Worm (Caenorhabditis elegans) whole organism, L2 larva: Measurements from ENCODE around the gene F07B10.7.

Experiments
- C34F6.9 ChIP-seq: fragments of 150-350 bp; optimal IDR thresholded peaks from 2 replicates; lab custom pipeline; 2014; ENCODE audit warnings: missing biosample characterization, missing genetic modification characterization
- Y55F3AM.14 ChIP-seq: fragments of 200-800 bp; sonication (Bioruptor generic); optimal IDR thresholded peaks from 2 replicates; lab custom pipeline; 2018; ENCODE audit warnings: mild to moderate bottlenecking, missing genetic modification characterization, missing compliant biosample characterization
- ZK546.5 ChIP-seq: sonication (generic microtip); optimal IDR thresholded peaks from 2 replicates; lab custom pipeline; 2017; ENCODE audit warnings: missing biosample characterization, missing genetic modification characterization
- ama-1 ChIP-seq: fragments of 150-350 bp; optimal IDR thresholded peaks from 2 replicates; lab custom pipeline; 2018; ENCODE audit warnings: inconsistent platforms
- blmp-1 ChIP-seq: sonication (generic microtip); optimal IDR thresholded peaks from 2 replicates; lab custom pipeline; 2017; ENCODE audit warnings: missing genetic modification characterization, mild to moderate bottlenecking, missing compliant biosample characterization, antibody characterized with exemption, moderate library complexity; ENCODE audit not compliant: insufficient read depth
- ceh-16 ChIP-seq: fragments of 150-350 bp; optimal IDR thresholded peaks from 2 replicates; lab custom pipeline; 2014; ENCODE audit warnings: missing biosample characterization, missing genetic modification characterization
- crh-2 ChIP-seq: sonication (generic microtip); optimal IDR thresholded peaks from 2 replicates; lab custom pipeline; 2017; ENCODE audit warnings: missing biosample characterization, missing genetic modification characterization
- dmd-4 ChIP-seq: sonication (generic microtip); optimal IDR thresholded peaks from 2 replicates; lab custom pipeline; 2017; ENCODE audit warnings: missing biosample characterization, missing genetic modification characterization
- elt-1 ChIP-seq: fragments of 150-350 bp; optimal IDR thresholded peaks from 2 replicates; lab custom pipeline; 2014; ENCODE audit warnings: missing biosample characterization, missing genetic modification characterization
- elt-3 ChIP-seq: sonication (generic microtip); optimal IDR thresholded peaks from 2 replicates; lab custom pipeline; 2017; ENCODE audit warnings: missing biosample characterization, missing genetic modification characterization
- fos-1 ChIP-seq: fragments of 150-350 bp; optimal IDR thresholded peaks from 2 replicates; lab custom pipeline; 2014; ENCODE audit warnings: missing biosample characterization, missing genetic modification characterization
- gmeb-1 ChIP-seq: fragments of 150-350 bp; optimal IDR thresholded peaks from 2 replicates; lab custom pipeline; 2014; ENCODE audit warnings: missing biosample characterization, missing genetic modification characterization
- lin-11 ChIP-seq: fragments of 150-350 bp; sonication (generic microtip); optimal IDR thresholded peaks from 2 replicates; lab custom pipeline; 2014; ENCODE audit warnings: missing biosample characterization, missing genetic modification characterization, inconsistent platforms, mixed read lengths
- lin-13 ChIP-seq: fragments of 150-350 bp; optimal IDR thresholded peaks from 2 replicates; lab custom pipeline; 2014; ENCODE audit warnings: missing biosample characterization, missing genetic modification reagents, missing genetic modification characterization
- lsy-2 ChIP-seq, 2 experiments: fragments of 150-350 bp in 1 of 2; sonication (generic microtip) in 1 of 2; optimal IDR thresholded peaks; 2 replicates each; lab custom pipeline; 2014 to 2017; ENCODE audit warnings: missing biosample characterization in 2 of 2, missing genetic modification characterization in 2 of 2
- mbf-1 ChIP-seq: sonication (generic microtip); optimal IDR thresholded peaks from 2 replicates; lab custom pipeline; 2017; ENCODE audit warnings: missing biosample characterization, missing genetic modification characterization
- mdl-1 ChIP-seq, 2 experiments: fragments of 150-350 bp in 1 of 2; sonication (generic microtip) in 1 of 2; optimal IDR thresholded peaks; 2 replicates each; lab custom pipeline; 2017; ENCODE audit warnings: missing biosample characterization in 2 of 2, missing genetic modification characterization in 2 of 2
- nhr-10 ChIP-seq: sonication (generic microtip); optimal IDR thresholded peaks from 2 replicates; lab custom pipeline; 2017; ENCODE audit warnings: missing biosample characterization, missing genetic modification characterization
- nhr-11 ChIP-seq: fragments of 150-350 bp; optimal IDR thresholded peaks from 2 replicates; lab custom pipeline; 2014; ENCODE audit warnings: missing biosample characterization, missing genetic modification characterization
- nhr-12 ChIP-seq: fragments of 150-350 bp; optimal IDR thresholded peaks from 2 replicates; lab custom pipeline; 2014; ENCODE audit warnings: missing biosample characterization, missing genetic modification characterization
- nhr-129 ChIP-seq: fragments of 150-350 bp; optimal IDR thresholded peaks from 2 replicates; lab custom pipeline; 2014; ENCODE audit warnings: missing biosample characterization, missing genetic modification characterization
- nhr-21 ChIP-seq: fragments of 150-350 bp; optimal IDR thresholded peaks from 2 replicates; lab custom pipeline; 2014; ENCODE audit warnings: missing biosample characterization, missing genetic modification characterization
- nhr-25 ChIP-seq: fragments of 150-350 bp; sonication (generic microtip); optimal IDR thresholded peaks from 3 replicates; lab custom pipeline; 2014; ENCODE audit warnings: missing biosample characterization, missing genetic modification characterization
- nhr-6 ChIP-seq: fragments of 150-350 bp; optimal IDR thresholded peaks from 2 replicates; lab custom pipeline; 2014; ENCODE audit warnings: missing biosample characterization, missing genetic modification characterization
- peb-1 ChIP-seq: fragments of 150-350 bp; optimal IDR thresholded peaks from 2 replicates; lab custom pipeline; 2014; ENCODE audit warnings: missing biosample characterization, missing genetic modification characterization
- sma-3 ChIP-seq: sonication (generic microtip); optimal IDR thresholded peaks from 2 replicates; lab custom pipeline; 2016; ENCODE audit warnings: missing genetic modification reagents, missing genetic modification characterization, missing compliant biosample characterization
- sma-9 ChIP-seq, 2 experiments: fragments of 150-350 bp in 1 of 2; sonication (generic microtip) in 1 of 2; optimal IDR thresholded peaks; 2 replicates each; lab custom pipeline; 2014 to 2016; ENCODE audit warnings: missing genetic modification characterization in 2 of 2, mild to moderate bottlenecking in 1 of 2, missing biosample characterization in 1 of 2, missing compliant biosample characterization in 1 of 2, missing genetic modification reagents in 1 of 2, moderate library complexity in 1 of 2
- snpc-4 ChIP-seq: fragments of 150-350 bp; optimal IDR thresholded peaks from 2 replicates; lab custom pipeline; 2014; ENCODE audit warnings: missing biosample characterization, missing genetic modification characterization
- unc-55 ChIP-seq: fragments of 150-350 bp; sonication (generic microtip); optimal IDR thresholded peaks from 3 replicates; lab custom pipeline; 2014; ENCODE audit warnings: missing biosample characterization, missing genetic modification reagents, missing genetic modification characterization
- unc-62 ChIP-seq: fragments of 150-350 bp; optimal IDR thresholded peaks from 2 replicates; lab custom pipeline; 2014; ENCODE audit warnings: missing biosample characterization, missing genetic modification reagents, missing genetic modification characterization
- zag-1 ChIP-seq: fragments of 150-350 bp; optimal IDR thresholded peaks from 2 replicates; lab custom pipeline; 2014; ENCODE audit warnings: missing biosample characterization, missing genetic modification characterization
- ztf-1 ChIP-seq: fragments of 200-800 bp; sonication (Bioruptor generic); conservative IDR thresholded peaks from 2 replicates; pipeline ENCODE4 v1.3.6; 2022; ENCODE audit warnings: missing genetic modification characterization, missing compliant biosample characterization
- ztf-11 ChIP-seq: sonication (generic microtip); optimal IDR thresholded peaks from 2 replicates; lab custom pipeline; 2017; ENCODE audit warnings: missing biosample characterization, missing genetic modification characterization
- ztf-4 ChIP-seq: fragments of 150-350 bp; optimal IDR thresholded peaks from 2 replicates; lab custom pipeline; 2014; ENCODE audit warnings: missing biosample characterization, missing genetic modification characterization

Gene F07B10.7

DNA sequence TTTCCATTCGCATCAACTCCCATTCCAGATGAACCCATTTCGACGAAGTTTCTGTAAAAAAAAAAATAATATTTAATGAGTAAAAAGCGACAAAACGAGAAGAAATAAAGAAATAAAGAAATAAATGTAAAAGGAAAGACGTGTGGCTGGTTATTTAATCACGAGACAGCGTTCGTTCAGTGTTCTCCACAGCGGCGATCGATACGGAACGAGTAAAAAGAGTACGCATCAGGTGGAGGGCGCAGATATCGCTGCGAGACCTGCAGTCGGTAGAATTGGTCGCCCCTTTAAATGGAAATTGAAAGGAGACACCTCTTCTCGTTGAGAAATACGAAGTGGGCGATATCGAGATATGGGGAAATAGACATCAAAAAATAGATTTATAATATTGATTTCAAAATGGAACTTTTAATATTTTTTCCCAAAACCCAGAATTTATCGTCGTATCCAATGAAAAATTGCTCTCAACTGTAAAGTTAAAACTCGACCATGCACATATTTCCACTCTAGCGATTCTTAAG is 31.8 kb downstream of the F07B10.7 start, which contains the start of gene pqn-70 (continued):
- TF ChIP-seq Y55F3AM.14 (GFP tag; lab: Kevin White, UChicago) (peak; percentile 29), ZK546.5 (no peak), gmeb-1 (peak; percentile 78)

DNA sequence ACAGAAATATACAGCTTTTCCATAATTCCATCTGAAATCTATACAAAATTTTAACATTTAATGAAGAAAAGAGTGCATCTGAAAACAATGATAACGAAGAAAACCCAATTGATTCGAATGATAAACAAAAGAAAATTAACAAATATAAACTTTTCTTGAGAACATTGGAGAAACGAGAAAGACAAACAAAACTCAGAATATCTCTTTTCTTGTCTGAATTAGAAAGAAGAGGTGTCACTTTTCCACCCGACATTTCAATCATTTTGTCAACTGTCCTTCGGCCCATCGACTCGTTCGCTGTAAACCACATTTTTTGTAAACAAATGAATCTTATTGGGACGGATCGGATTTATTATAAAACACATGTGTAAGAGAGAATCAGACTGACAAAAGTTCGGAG is 34.5 kb downstream of the F07B10.7 start, which contains the start of gene bgal-1:
Gene bgal-1, minus strand, starts transcription at position 38 of the 400 bp plus-strand sequence.
- peak; percentile 13 for TF ChIP-seq blmp-1 (tag; lab: Kevin White, UChicago)
- TF ChIP-seq mdl-1 (tag; optimal IDR thresholded peaks at IDR 0.05; lab: Kevin White, UChicago) = no peak
- no peak for TF ChIP-seq ztf-11 (tag; lab: Kevin White, UChicago)
- TF ChIP-seq crh-2 = peak; percentile 31
- TF ChIP-seq nhr-25 (tag; lab: Kevin White, UChicago) = peak; percentile 33
- TF ChIP-seq lin-13 (GFP tag; lab: Kevin White, UChicago) = peak; percentile 8
- TF ChIP-seq sma-3 = peak; percentile 4
- TF ChIP-seq ztf-4 (tag; lab: Kevin White, UChicago) = peak; percentile 25
- TF ChIP-seq mbf-1 (tag; lab: Kevin White, UChicago) = no peak
- TF ChIP-seq ama-1 (lab: Kevin White, UChicago) = peak; percentile 65
- peak in 1 of 2 experiments; percentile 44 for TF ChIP-seq lsy-2 (tag; optimal IDR thresholded peaks at IDR 0.05; lab: Kevin White, UChicago)

DNA sequence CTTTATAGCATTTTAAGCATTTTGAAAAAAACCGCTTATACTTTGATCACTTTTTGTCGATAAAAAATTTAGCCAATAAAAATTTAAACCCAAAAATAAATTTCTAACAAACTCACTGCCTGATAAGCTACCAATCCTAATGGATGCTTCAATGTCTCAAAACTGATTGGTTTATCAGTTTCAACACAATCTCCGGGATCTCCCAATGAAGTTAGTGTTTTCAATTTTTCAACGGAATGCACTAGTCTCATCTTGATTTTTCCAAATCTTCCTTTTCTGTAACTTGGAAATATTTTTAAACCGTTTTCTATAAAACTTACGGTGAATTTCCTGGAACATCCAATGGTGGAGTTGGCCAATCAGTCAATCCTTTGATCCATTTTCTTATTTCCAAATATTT is 36.8 kb downstream of the F07B10.7 start:
- no peak for TF ChIP-seq ama-1 (lab: Kevin White, UChicago)
- TF ChIP-seq snpc-4 (tag; lab: Kevin White, UChicago) = no peak
- TF ChIP-seq nhr-10 (tag; lab: Kevin White, UChicago) = no peak
- no peak for TF ChIP-seq unc-55 (GFP tag; lab: Kevin White, UChicago)
- TF ChIP-seq elt-3 (tag; lab: Kevin White, UChicago) = no peak
- no peak for TF ChIP-seq nhr-6 (tag; lab: Kevin White, UChicago)
- TF ChIP-seq nhr-25 (tag; lab: Kevin White, UChicago) = no peak
- TF ChIP-seq elt-1 (tag; lab: Kevin White, UChicago) = no peak
- no peak for TF ChIP-seq unc-62 (GFP tag; lab: Kevin White, UChicago)
- TF ChIP-seq gmeb-1 = no peak
- TF ChIP-seq nhr-11 = no peak
- TF ChIP-seq sma-3 = no peak
- TF ChIP-seq zag-1 = no peak
- TF ChIP-seq Y55F3AM.14 (GFP tag; lab: Kevin White, UChicago) = no peak
- no peak for TF ChIP-seq lin-11

DNA sequence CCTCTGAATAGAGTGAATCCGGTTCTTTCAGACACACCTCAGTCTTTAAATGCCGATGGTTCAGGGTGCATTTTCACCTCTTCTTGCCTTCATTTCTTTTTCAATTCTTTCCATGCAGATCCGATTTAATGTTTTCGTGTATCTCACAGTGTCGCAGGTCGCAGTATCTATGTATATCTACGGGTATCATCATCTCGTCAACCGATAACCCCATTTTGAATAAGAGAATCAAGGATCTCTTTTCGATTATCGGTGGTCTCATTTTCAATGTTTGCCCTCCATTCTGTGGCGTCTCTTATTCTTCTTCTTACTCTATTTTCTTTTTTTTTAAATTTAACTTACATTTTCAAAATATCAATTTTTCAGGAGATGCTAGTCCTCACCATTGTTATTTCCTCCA is 39.6 kb downstream of the F07B10.7 start, which contains the start of gene T19B10.2:
Gene T19B10.2, plus strand, starts transcription at position 367 of the 400 bp plus-strand sequence.
- TF ChIP-seq nhr-21 (tag; lab: Kevin White, UChicago) (no peak), nhr-129 (no peak), elt-1 (tag; lab: Kevin White, UChicago) (peak; percentile 87)
- TF ChIP-seq, all 48 proteins: peak for 1

DNA sequence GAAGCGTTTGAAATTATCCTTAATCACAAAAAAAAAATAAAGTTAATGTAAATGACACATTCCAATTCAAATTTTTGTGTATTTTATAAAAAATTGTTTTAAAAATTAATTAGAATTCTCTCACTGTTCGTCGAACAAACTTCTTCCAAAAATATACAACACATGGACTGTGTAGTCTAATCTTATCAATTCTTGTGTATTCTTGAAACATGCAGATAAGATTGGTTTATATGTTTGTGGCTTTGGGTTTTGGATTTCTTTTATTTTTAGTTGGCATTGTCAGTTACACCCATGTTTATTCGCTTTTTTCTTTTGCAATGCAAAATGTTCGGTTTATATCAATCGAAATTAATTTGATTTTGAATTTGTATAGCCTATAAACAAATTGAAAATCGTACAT is 40.1 kb downstream of the F07B10.7 start:
- TF ChIP-seq ceh-16 (tag; lab: Kevin White, UChicago) (no peak), ztf-11 (tag; lab: Kevin White, UChicago) (no peak), sma-9 (GFP tag; optimal IDR thresholded peaks at IDR 0.05; lab: Kevin White, UChicago) (no peak), sma-9 (tag; optimal IDR thresholded peaks at IDR 0.05; lab: Kevin White, UChicago) (no peak), snpc-4 (tag; lab: Kevin White, UChicago) (no peak), ztf-1 (GFP tag; lab: Robert Waterston, UW) (no peak), elt-1 (tag; lab: Kevin White, UChicago) (no peak), C34F6.9 (tag; lab: Kevin White, UChicago) (no peak), elt-3 (tag; lab: Kevin White, UChicago) (no peak), nhr-12 (no peak), nhr-21 (tag; lab: Kevin White, UChicago) (no peak), ZK546.5 (no peak), nhr-129 (no peak), dmd-4 (no peak), unc-62 (GFP tag; lab: Kevin White, UChicago) (no peak), peb-1 (tag; lab: Kevin White, UChicago) (no peak), ztf-4 (tag; lab: Kevin White, UChicago) (no peak), fos-1 (tag; lab: Kevin White, UChicago) (no peak)
